Fruit fly (Drosophila melanogaster) whole organism, embryonic: ENCODE data around the gene Syx16.

ENCODE experiments used
- CG11723 ChIP-seq: fragments of 200-800 bp; sonication (Bioruptor generic); optimal IDR thresholded peaks from 2 replicates; lab custom pipeline; 2017; ENCODE audit warnings: missing biosample characterization, mild to moderate bottlenecking, missing genetic modification characterization
- h ChIP-seq: fragments of >200 bp; optimal IDR thresholded peaks from 2 replicates; lab custom pipeline; 2017
- kay ChIP-seq: fragments of 200-800 bp; sonication (Bioruptor generic); optimal IDR thresholded peaks from 2 replicates; lab custom pipeline; 2016; ENCODE audit warnings: missing biosample characterization, missing genetic modification characterization

DNA sequence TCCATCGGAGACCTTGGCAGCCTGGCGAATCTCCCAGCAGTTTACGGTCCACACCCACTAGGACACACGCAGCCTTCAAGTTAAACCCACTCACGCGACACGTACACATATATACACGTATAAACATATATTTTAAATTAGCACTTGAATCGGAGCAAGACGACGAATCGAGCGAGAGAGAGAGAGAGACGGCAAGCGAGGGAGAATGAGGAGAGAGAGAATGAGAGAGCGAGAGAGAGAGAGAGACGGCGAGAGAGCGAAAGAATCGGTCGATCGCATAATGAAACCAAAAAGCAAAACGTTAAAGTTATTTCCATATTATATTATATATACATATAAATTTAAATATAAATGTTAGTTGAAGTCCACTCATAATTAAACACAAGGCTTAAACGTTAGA lies 18.1 kb upstream of the Syx16 start:
- TF ChIP-seq kay (GFP tag; lab: Kevin White, UChicago) (no peak), CG11723 (GFP tag; lab: Kevin White, UChicago) (no peak), h (no peak)
